Fruit fly (Drosophila melanogaster) whole organism, prepupa: ENCODE data around the gene pkm.

Source experiments
- CG10669 ChIP-seq: fragments of 200-800 bp; sonication (Bioruptor generic); optimal IDR thresholded peaks from 3 replicates; lab custom pipeline; 2018; ENCODE audit warnings: missing biosample characterization, mild to moderate bottlenecking, missing genetic modification characterization, moderate library complexity
- CG15336 ChIP-seq: fragments of 200-800 bp; sonication (Bioruptor generic); IDR thresholded peaks from 2 replicates; pipeline ENCODE4 v1.3.6; 2022; ENCODE audit warnings: missing biosample characterization, missing genetic modification characterization
- CG1621 ChIP-seq: fragments of 200-800 bp; sonication (Bioruptor generic); optimal IDR thresholded peaks from 3 replicates; lab custom pipeline; 2018; ENCODE audit warnings: missing biosample characterization, mild to moderate bottlenecking, missing genetic modification characterization
- CG16779 ChIP-seq: fragments of 200-800 bp; sonication (Bioruptor generic); optimal IDR thresholded peaks from 3 replicates; lab custom pipeline; 2017; ENCODE audit warnings: missing biosample characterization, mild to moderate bottlenecking, missing genetic modification characterization
- CG3032 ChIP-seq: fragments of 200-800 bp; optimal IDR thresholded peaks from 2 replicates; lab custom pipeline; 2019; ENCODE audit warnings: missing biosample characterization, mild to moderate bottlenecking, missing genetic modification characterization, moderate library complexity
- CG31627 ChIP-seq: fragments of 200-800 bp; sonication (Bioruptor generic); optimal IDR thresholded peaks from 3 replicates; lab custom pipeline; 2016; ENCODE audit warnings: missing biosample characterization, missing genetic modification characterization
- CG32006 ChIP-seq: fragments of 200-800 bp; sonication (Bioruptor generic); optimal IDR thresholded peaks from 3 replicates; lab custom pipeline; 2017; ENCODE audit warnings: missing biosample characterization, mild to moderate bottlenecking, missing genetic modification characterization
- CG3919 ChIP-seq: fragments of 200-800 bp; sonication (Bioruptor generic); optimal IDR thresholded peaks from 3 replicates; lab custom pipeline; 2016; ENCODE audit warnings: missing biosample characterization, missing genetic modification characterization
- CG4318 ChIP-seq: fragments of 200-800 bp; sonication (Bioruptor generic); optimal IDR thresholded peaks from 3 replicates; lab custom pipeline; 2017; ENCODE audit warnings: missing biosample characterization, mild to moderate bottlenecking, missing genetic modification characterization
- CG6163 ChIP-seq: fragments of 200-800 bp; sonication (Bioruptor generic); IDR thresholded peaks from 3 replicates; pipeline ENCODE4 v1.3.6; 2022; ENCODE audit warnings: missing biosample characterization, missing genetic modification characterization
- CG6808 ChIP-seq: fragments of 200-800 bp; sonication (Bioruptor generic); optimal IDR thresholded peaks from 3 replicates; lab custom pipeline; 2017; ENCODE audit warnings: missing biosample characterization, missing genetic modification characterization, mild to moderate bottlenecking, moderate library complexity, missing genetic modification reagents
- CG6854 ChIP-seq: fragments of 200-800 bp; sonication (Bioruptor generic); optimal IDR thresholded peaks from 2 replicates; lab custom pipeline; 2017; ENCODE audit warnings: missing biosample characterization, mild to moderate bottlenecking, missing genetic modification characterization
- CG8119 ChIP-seq: fragments of 200-800 bp; sonication (Bioruptor generic); IDR thresholded peaks from 3 replicates; pipeline ENCODE4 v1.3.6; 2022; ENCODE audit warnings: missing biosample characterization, missing genetic modification characterization
- CG8632 ChIP-seq: fragments of 200-800 bp; sonication (Bioruptor generic); optimal IDR thresholded peaks from 3 replicates; lab custom pipeline; 2016; ENCODE audit warnings: missing biosample characterization, missing genetic modification characterization
- CG9139 ChIP-seq: fragments of 200-800 bp; sonication (Bioruptor generic); optimal IDR thresholded peaks from 3 replicates; lab custom pipeline; 2017; ENCODE audit warnings: missing biosample characterization, mild to moderate bottlenecking, missing genetic modification characterization
- Eip75B ChIP-seq: fragments of 200-800 bp; sonication (Bioruptor generic); optimal IDR thresholded peaks from 3 replicates; lab custom pipeline; 2016; ENCODE audit warnings: missing biosample characterization, missing genetic modification characterization
- Ets21C ChIP-seq: fragments of 200-800 bp; sonication (Bioruptor generic); optimal IDR thresholded peaks from 3 replicates; lab custom pipeline; 2016; ENCODE audit warnings: missing biosample characterization, missing genetic modification characterization
- Ets96B ChIP-seq: fragments of 200-800 bp; optimal IDR thresholded peaks from 2 replicates; lab custom pipeline; 2019; ENCODE audit warnings: missing biosample characterization, mild to moderate bottlenecking, missing genetic modification characterization, moderate library complexity
- Hr38 ChIP-seq: sonication (Bioruptor generic); optimal IDR thresholded peaks from 2 replicates; lab custom pipeline; 2016; ENCODE audit warnings: missing biosample characterization, missing genetic modification characterization
- Lpt ChIP-seq: fragments of 200-800 bp; sonication (Bioruptor generic); optimal IDR thresholded peaks from 3 replicates; lab custom pipeline; 2016; ENCODE audit warnings: missing biosample characterization, missing genetic modification characterization
- Met ChIP-seq: fragments of 200-800 bp; sonication (Bioruptor generic); optimal IDR thresholded peaks from 3 replicates; lab custom pipeline; 2016; ENCODE audit warnings: missing biosample characterization, missing genetic modification characterization
- Smox ChIP-seq: fragments of 200-800 bp; sonication (Bioruptor generic); optimal IDR thresholded peaks from 3 replicates; lab custom pipeline; 2016; ENCODE audit warnings: missing biosample characterization, missing genetic modification characterization
- Sox102F ChIP-seq: fragments of 200-800 bp; sonication (Bioruptor generic); optimal IDR thresholded peaks from 2 replicates; lab custom pipeline; 2016; ENCODE audit warnings: missing biosample characterization, mild to moderate bottlenecking, missing genetic modification characterization
- Sox15 ChIP-seq: fragments of 200-800 bp; sonication (Bioruptor generic); optimal IDR thresholded peaks from 3 replicates; lab custom pipeline; 2016; ENCODE audit warnings: missing biosample characterization, missing genetic modification characterization
- acj6 ChIP-seq: fragments of 200-800 bp; sonication (Bioruptor generic); optimal IDR thresholded peaks from 3 replicates; lab custom pipeline; 2016; ENCODE audit warnings: missing biosample characterization, missing genetic modification characterization
- dac ChIP-seq: fragments of 200-800 bp; sonication (Bioruptor generic); optimal IDR thresholded peaks from 2 replicates; lab custom pipeline; 2017; ENCODE audit warnings: missing biosample characterization, mild to moderate bottlenecking, missing genetic modification characterization
- dsx ChIP-seq: fragments of 200-800 bp; optimal IDR thresholded peaks from 3 replicates; lab custom pipeline; 2019; ENCODE audit warnings: missing biosample characterization, mild to moderate bottlenecking, missing genetic modification characterization, moderate library complexity; ENCODE audit not compliant: poor library complexity, severe bottlenecking
- esn ChIP-seq: fragments of 200-800 bp; sonication (Bioruptor generic); optimal IDR thresholded peaks from 2 replicates; lab custom pipeline; 2016; ENCODE audit warnings: missing biosample characterization, mild to moderate bottlenecking, missing genetic modification characterization, moderate library complexity
- fd85E ChIP-seq: fragments of 200-800 bp; sonication (Bioruptor generic); optimal IDR thresholded peaks from 3 replicates; lab custom pipeline; 2016; ENCODE audit warnings: missing biosample characterization, missing genetic modification characterization
- fkh ChIP-seq: fragments of 200-800 bp; sonication (Bioruptor generic); optimal IDR thresholded peaks from 3 replicates; lab custom pipeline; 2017; ENCODE audit warnings: missing biosample characterization, mild to moderate bottlenecking, missing genetic modification characterization, moderate library complexity
- net ChIP-seq: fragments of 200-800 bp; sonication (Bioruptor generic); optimal IDR thresholded peaks from 3 replicates; lab custom pipeline; 2016; ENCODE audit warnings: missing biosample characterization, missing genetic modification characterization
- pdm3 ChIP-seq: fragments of 200-800 bp; sonication (Bioruptor generic); optimal IDR thresholded peaks from 3 replicates; lab custom pipeline; 2016; ENCODE audit warnings: missing biosample characterization, missing genetic modification characterization
- salr ChIP-seq, 2 experiments: fragments of 200-800 bp; sonication (Bioruptor generic); optimal IDR thresholded peaks; 3 replicates each; lab custom pipeline; 2016 to 2018; ENCODE audit warnings: missing biosample characterization in 2 of 2, missing genetic modification characterization in 2 of 2, mild to moderate bottlenecking in 1 of 2
- spab ChIP-seq: fragments of 200-800 bp; sonication (Bioruptor generic); optimal IDR thresholded peaks from 2 replicates; lab custom pipeline; 2017; ENCODE audit warnings: missing biosample characterization, mild to moderate bottlenecking, missing genetic modification characterization, missing genetic modification reagents
- ss ChIP-seq, 2 experiments: fragments of 200-800 bp; sonication (Bioruptor generic); optimal IDR thresholded peaks; 2 replicates in 1 of 2; 3 replicates in 1 of 2; lab custom pipeline; 2017 to 2018; ENCODE audit warnings: mild to moderate bottlenecking in 2 of 2, missing biosample characterization in 2 of 2, missing genetic modification characterization in 2 of 2, moderate library complexity in 1 of 2
- svp ChIP-seq: fragments of 200-800 bp; sonication (Bioruptor generic); peaks from one replicate; lab custom pipeline; 2016; ENCODE audit warnings: missing biosample characterization, missing genetic modification characterization
- vri ChIP-seq: fragments of 200-800 bp; sonication (Bioruptor generic); optimal IDR thresholded peaks from 3 replicates; lab custom pipeline; 2016; ENCODE audit warnings: missing biosample characterization, mild to moderate bottlenecking, missing genetic modification characterization

The pkm gene

dm6 chrX:11621315-11621865 is 37.4 kb upstream of the pkm start:
- TF ChIP-seq CG4318 (GFP tag; lab: Kevin White, UChicago) (no peak), net (GFP tag; lab: Kevin White, UChicago) (no peak), dsx (GFP tag; lab: Kevin White, UChicago) (no peak), Sox102F (no peak), pdm3 (GFP tag; lab: Kevin White, UChicago) (no peak), salr (GFP tag; optimal IDR thresholded peaks at IDR 0.05; lab: Kevin White, UChicago) (no peak), Met (GFP tag; lab: Kevin White, UChicago) (no peak), Ets21C (GFP tag; lab: Kevin White, UChicago) (no peak), Eip75B (no peak), Hr38 (GFP tag; lab: Kevin White, UChicago) (no peak), acj6 (no peak), Sox15 (GFP tag; lab: Kevin White, UChicago) (no peak), Ets96B (tag; lab: Kevin White, UChicago) (no peak), CG8632 (no peak), dac (GFP tag; lab: Kevin White, UChicago) (no peak), CG31627 (GFP tag; lab: Kevin White, UChicago) (no peak), CG32006 (GFP tag; lab: Kevin White, UChicago) (no peak), CG3919 (GFP tag; lab: Kevin White, UChicago) (no peak), CG1621 (tag; lab: Kevin White, UChicago) (no peak), svp (GFP tag; lab: Kevin White, UChicago) (no peak)

- TF ChIP-seq CG16779 (tag; lab: Kevin White, UChicago) (no peak), vri (no peak), CG6163 (GFP tag; lab: Robert Waterston, UW) (no peak), Ets96B (tag; lab: Kevin White, UChicago) (no peak), CG6808 (GFP tag; lab: Kevin White, UChicago) (no peak), svp (GFP tag; lab: Kevin White, UChicago) (no peak), dac (GFP tag; lab: Kevin White, UChicago) (no peak), net (GFP tag; lab: Kevin White, UChicago) (no peak), CG3032 (tag; lab: Kevin White, UChicago) (no peak), spab (GFP tag; lab: Kevin White, UChicago) (no peak), acj6 (no peak), CG6854 (no peak), CG10669 (no peak), CG4318 (GFP tag; lab: Kevin White, UChicago) (no peak), fkh (GFP tag; lab: Kevin White, UChicago) (no peak), CG9139 (no peak), Eip75B (no peak), CG31627 (GFP tag; lab: Kevin White, UChicago) (no peak)
These were observed 36.6 kb upstream of the pkm start for dm6 chrX:11620527-11620926.

- TF ChIP-seq CG8632 = no peak
- TF ChIP-seq Smox = no peak
- TF ChIP-seq spab (GFP tag; lab: Kevin White, UChicago) = no peak
- TF ChIP-seq CG1621 (tag; lab: Kevin White, UChicago) = no peak
- TF ChIP-seq dsx (GFP tag; lab: Kevin White, UChicago) = no peak
These were observed 35.6 kb upstream of the pkm start for dm6 chrX:11619617-11620016.

DNA sequence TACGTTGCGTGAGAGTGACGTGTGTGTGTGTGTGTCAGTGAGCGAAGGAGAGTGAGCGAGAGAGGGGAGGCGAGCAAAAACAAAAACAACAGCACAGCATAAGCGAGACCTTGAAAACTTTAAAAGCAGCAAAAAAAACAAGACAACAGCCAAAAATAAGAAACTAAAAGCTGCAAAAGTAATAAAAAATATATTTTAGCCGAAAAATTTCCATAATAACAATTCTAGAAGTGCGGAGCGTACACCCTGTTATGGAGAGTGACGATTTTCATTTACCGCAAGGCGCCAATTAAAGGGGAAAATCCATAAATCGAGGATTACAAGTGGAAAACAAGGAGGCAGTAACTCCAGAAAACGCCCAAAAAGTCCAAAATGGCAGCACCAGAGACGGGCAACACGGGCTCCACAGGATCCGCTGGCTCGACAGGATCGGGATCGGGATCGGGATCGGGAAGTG is 32.5 kb upstream of the pkm start:
- TF ChIP-seq CG6163 (GFP tag; lab: Robert Waterston, UW) (peak; percentile 65; the same call in 1 of the 3 replicates), CG8119 (GFP tag; lab: Robert Waterston, UW) (peak; percentile 25; the same call in 1 of the 3 replicates), CG15336 (peak; percentile 48; the same call in 1 of the 2 replicates), CG6854 (peak; percentile 40), esn (no peak), Lpt (GFP tag; lab: Kevin White, UChicago) (peak; percentile 4), fd85E (GFP tag; lab: Kevin White, UChicago) (no peak), ss (GFP tag; optimal IDR thresholded peaks at IDR 0.05; lab: Kevin White, UChicago) (peak; percentile 63 to 76)
